Worm (Caenorhabditis elegans) whole organism, young adult: Measurements from ENCODE around the gene F47B7.4.

Experiments used
- ama-1 ChIP-seq, 3 experiments: fragments of 150-350 bp in 1 of 3; sonication (generic microtip) in 2 of 3; optimal IDR thresholded peaks; 2 replicates each; lab custom pipeline; 2014 to 2018; ENCODE audit warnings: missing biosample characterization in 2 of 3, missing genetic modification characterization in 2 of 3, missing genetic modification reagents in 2 of 3
- aptf-2 ChIP-seq: fragments of 200-800 bp; sonication (Bioruptor generic); conservative IDR thresholded peaks from 2 replicates; pipeline ENCODE4 v1.3.6; 2022; ENCODE audit warnings: missing genetic modification reagents, missing genetic modification characterization, missing compliant biosample characterization
- lir-1 ChIP-seq: fragments of 200-800 bp; sonication (Bioruptor generic); conservative IDR thresholded peaks from 2 replicates; pipeline ENCODE4 v1.3.6; 2022; ENCODE audit warnings: missing genetic modification reagents, missing genetic modification characterization, missing compliant biosample characterization
- mes-4 ChIP-seq: sonication (generic microtip); optimal IDR thresholded peaks from 2 replicates; lab custom pipeline; 2016; ENCODE audit warnings: missing genotype, missing genetic modification characterization, missing compliant biosample characterization
- nfya-1 ChIP-seq: sonication (generic microtip); optimal IDR thresholded peaks from 2 replicates; lab custom pipeline; 2017; ENCODE audit warnings: antibody characterized with exemption, missing compliant biosample characterization, missing genetic modification characterization, borderline replicate concordance; ENCODE audit not compliant: insufficient read depth
- sdz-38 ChIP-seq: sonication (generic microtip); optimal IDR thresholded peaks from 2 replicates; lab custom pipeline; 2016; ENCODE audit warnings: missing genotype, missing genetic modification characterization, missing compliant biosample characterization

- TF ChIP-seq nfya-1 (tag; lab: Kevin White, UChicago) = no peak
- TF ChIP-seq mes-4 (tag; lab: Kevin White, UChicago) = no peak
- no peak for TF ChIP-seq lir-1 (GFP tag; lab: Robert Waterston, UW)
- no peak for TF ChIP-seq ama-1 (optimal IDR thresholded peaks at IDR 0.05; lab: Kevin White, UChicago)
- TF ChIP-seq ama-1 (GFP tag; optimal IDR thresholded peaks at IDR 0.05; lab: Kevin White, UChicago) = no peak
- TF ChIP-seq sdz-38 (tag; lab: Kevin White, UChicago) = no peak
- TF ChIP-seq aptf-2 = no peak
Observed at ce11 chrX:3804837-3805236, 38.4 kb upstream of the F47B7.4 start, which contains the start of gene F35A5.2.
